Worm (Caenorhabditis elegans): ENCODE measurements around the gene srh-237.

DNA sequence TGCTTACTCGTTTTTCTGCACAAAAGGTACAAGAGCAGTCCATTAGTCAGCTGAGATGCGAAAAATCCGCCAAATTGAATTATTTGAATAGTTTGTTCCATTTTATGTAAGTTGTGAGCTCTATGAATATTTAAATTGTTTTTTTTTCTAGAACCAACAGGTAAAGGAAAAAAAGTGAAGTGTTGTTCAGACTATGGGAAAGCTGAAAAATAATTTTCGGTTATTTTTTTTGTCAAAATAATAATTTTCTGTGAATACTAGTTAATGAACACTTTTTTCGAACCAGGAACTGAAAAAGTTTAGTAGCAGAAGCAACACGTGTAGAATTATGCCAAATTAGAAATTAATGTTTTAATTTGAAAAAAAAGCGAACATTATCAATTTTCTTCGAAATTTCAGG is 14.3 kb upstream of the srh-237 start, which contains the start of gene str-125:
- no peak for TF ChIP-seq zag-1 (tag; optimal IDR thresholded peaks at IDR 0.05)
- no peak for TF ChIP-seq egl-5 (tag; optimal IDR thresholded peaks at IDR 0.05)
- no peak for TF ChIP-seq skn-1 (tag; optimal IDR thresholded peaks at IDR 0.05)
- no peak for TF ChIP-seq unc-62 (GFP tag; optimal IDR thresholded peaks at IDR 0.05)
- no peak for TF ChIP-seq nhr-25 (tag; optimal IDR thresholded peaks at IDR 0.05)
- TF ChIP-seq hmg-11 (tag; optimal IDR thresholded peaks at IDR 0.05) = no peak
- TF ChIP-seq snpc-4 (tag; optimal IDR thresholded peaks at IDR 0.05) = no peak
- TF ChIP-seq nhr-23 (tag; optimal IDR thresholded peaks at IDR 0.05) = no peak
- no peak for TF ChIP-seq ama-1 (optimal IDR thresholded peaks at IDR 0.05)
- TF ChIP-seq fos-1 (tag; optimal IDR thresholded peaks at IDR 0.05) = no peak
- no peak for TF ChIP-seq ceh-16 (tag; optimal IDR thresholded peaks at IDR 0.05)
- no peak for TF ChIP-seq aly-2 (tag; optimal IDR thresholded peaks at IDR 0.05)
- no peak for TF ChIP-seq ceh-28 (tag; optimal IDR thresholded peaks at IDR 0.05)
- TF ChIP-seq elt-3 (tag; optimal IDR thresholded peaks at IDR 0.05) = no peak

Measured in whole organism, L3 larva.